Worm (Caenorhabditis elegans): Measurements from ENCODE around the gene cgt-1.
"Not testable (repeated sequence)": the region's sequence is repeated elsewhere in the genome, so short reads cannot be mapped to it uniquely, and the experiment has no call there.

The cgt-1 gene

DNA sequence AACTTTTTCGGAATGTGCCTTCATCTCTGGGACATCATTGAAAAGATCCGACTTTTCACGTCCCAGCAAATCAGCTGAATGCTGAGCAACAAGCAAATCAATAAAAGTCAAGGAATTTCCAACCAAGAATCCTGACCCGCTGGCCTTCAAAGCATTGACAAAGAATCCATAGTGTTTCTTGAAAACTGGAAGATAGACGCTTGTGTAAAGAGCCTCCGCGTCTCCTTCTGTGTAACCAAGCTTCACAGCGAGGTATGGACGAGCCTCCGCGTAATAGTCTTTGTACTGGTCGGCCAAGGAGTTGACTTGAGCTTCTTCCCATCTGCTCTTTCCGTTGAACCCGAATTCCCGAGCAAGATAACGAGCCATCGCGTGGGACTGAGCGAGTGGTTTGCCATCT lies 26.7 kb upstream of the cgt-1 start:
- no peak for TF ChIP-seq nhr-12 (tag; optimal IDR thresholded peaks at IDR 0.05)
- TF ChIP-seq mls-2 (tag; optimal IDR thresholded peaks at IDR 0.05): no peak
- TF ChIP-seq M03D4.4 (tag; optimal IDR thresholded peaks at IDR 0.05): no peak
- TF ChIP-seq pha-4 (tag; optimal IDR thresholded peaks at IDR 0.05): no peak
- no peak for TF ChIP-seq ceh-43 (GFP tag; optimal IDR thresholded peaks at IDR 0.05)
- TF ChIP-seq mep-1 (tag; optimal IDR thresholded peaks at IDR 0.05): no peak
- no peak for TF ChIP-seq ceh-39 (tag; optimal IDR thresholded peaks at IDR 0.05)
- TF ChIP-seq bed-3 (GFP tag; optimal IDR thresholded peaks at IDR 0.05): no peak
- no peak for TF ChIP-seq ceh-83 (GFP tag; optimal IDR thresholded peaks at IDR 0.05)
- no peak for TF ChIP-seq lin-32 (GFP tag; optimal IDR thresholded peaks at IDR 0.05)
- TF ChIP-seq cnd-1 (tag; optimal IDR thresholded peaks at IDR 0.05): no peak
- TF ChIP-seq lsy-2 (tag; optimal IDR thresholded peaks at IDR 0.05): no peak

DNA sequence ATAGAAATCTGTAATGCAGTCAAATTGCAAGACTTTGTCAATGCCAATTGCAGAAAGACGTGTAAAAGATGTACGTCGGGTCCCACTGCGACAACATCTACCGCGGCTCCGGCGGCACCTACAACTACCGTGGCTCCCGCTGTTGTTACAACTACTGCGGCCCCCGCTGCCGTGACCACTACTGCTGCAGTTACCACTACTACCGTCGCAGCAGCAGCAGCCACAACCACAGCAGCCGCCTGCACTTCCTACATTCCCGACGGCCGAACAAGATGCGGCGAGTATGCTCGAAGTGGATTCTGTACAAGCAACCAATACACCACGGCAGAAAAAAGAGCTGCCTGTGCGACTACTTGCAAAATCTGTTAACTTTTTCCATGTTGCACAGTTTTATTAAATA lies 26.1 kb upstream of the cgt-1 start:
- TF ChIP-seq drap-1 (GFP tag; optimal IDR thresholded peaks at IDR 0.05) (peak; percentile 32), sem-2 (GFP tag; optimal IDR thresholded peaks at IDR 0.05) (no peak), cnd-1 (tag; optimal IDR thresholded peaks at IDR 0.05) (no peak)

DNA sequence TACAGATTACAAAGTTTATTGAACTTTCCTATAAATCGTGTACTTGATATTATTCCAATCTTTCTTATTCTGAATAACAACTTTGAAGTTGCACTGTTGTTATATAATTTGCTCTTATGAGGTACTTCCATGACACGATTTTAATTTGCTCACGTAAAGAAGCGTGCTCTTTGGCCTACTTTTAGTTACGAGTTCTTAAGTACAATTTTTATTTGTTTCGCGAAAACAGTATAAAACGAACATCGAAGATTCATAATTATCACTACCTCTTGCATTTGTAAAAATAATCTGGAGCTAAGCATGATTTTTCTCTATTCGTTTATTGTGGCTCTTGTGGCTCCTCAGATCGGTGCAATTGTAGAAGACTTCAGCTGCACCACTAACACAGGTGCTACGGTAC lies 25.1 kb upstream of the cgt-1 start, which contains the start of gene F35E8.7:
Gene F35E8.7, plus strand, starts transcription at position 301 of the 400 bp plus-strand sequence.
- TF ChIP-seq elt-1 (tag; optimal IDR thresholded peaks at IDR 0.05; ENCODE audit: borderline replicate concordance, insufficient read depth): no peak
- TF ChIP-seq hlh-1 (tag; optimal IDR thresholded peaks at IDR 0.05): no peak
- TF ChIP-seq nhr-28 (tag; optimal IDR thresholded peaks at IDR 0.05): no peak
- no peak for TF ChIP-seq lin-13 (tag; optimal IDR thresholded peaks at IDR 0.05)

DNA sequence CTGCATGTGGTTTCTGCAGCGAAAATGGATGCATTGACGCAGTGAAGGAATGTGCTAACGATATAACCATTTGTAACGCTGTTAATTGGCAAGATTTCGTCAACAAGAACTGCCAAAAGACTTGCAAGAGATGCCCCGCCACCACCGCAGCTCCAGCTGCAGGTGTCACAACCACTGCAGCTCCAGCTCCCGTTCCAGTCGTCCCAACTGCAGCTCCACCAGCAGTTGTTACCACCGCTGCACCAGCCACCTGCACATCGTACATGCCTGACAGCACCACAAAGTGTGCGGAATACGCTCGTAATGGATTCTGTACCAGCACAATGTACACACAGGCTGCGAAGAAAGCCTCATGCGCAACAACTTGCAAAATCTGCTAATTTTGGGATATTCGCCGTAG lies 24.0 kb upstream of the cgt-1 start:
- TF ChIP-seq sptf-1 (tag; optimal IDR thresholded peaks at IDR 0.05) (no peak), elt-3 (tag; optimal IDR thresholded peaks at IDR 0.05) (no peak), cnd-1 (tag; optimal IDR thresholded peaks at IDR 0.05) (no peak), elt-1 (tag; optimal IDR thresholded peaks at IDR 0.05; ENCODE audit: borderline replicate concordance, insufficient read depth) (no peak), tbx-8 (GFP tag; optimal IDR thresholded peaks at IDR 0.05) (no peak), ceh-43 (GFP tag; optimal IDR thresholded peaks at IDR 0.05) (no peak), zip-8 (tag; optimal IDR thresholded peaks at IDR 0.05) (no peak), nhr-76 (tag; optimal IDR thresholded peaks at IDR 0.05) (no peak), hlh-1 (tag; optimal IDR thresholded peaks at IDR 0.05) (no peak)

DNA sequence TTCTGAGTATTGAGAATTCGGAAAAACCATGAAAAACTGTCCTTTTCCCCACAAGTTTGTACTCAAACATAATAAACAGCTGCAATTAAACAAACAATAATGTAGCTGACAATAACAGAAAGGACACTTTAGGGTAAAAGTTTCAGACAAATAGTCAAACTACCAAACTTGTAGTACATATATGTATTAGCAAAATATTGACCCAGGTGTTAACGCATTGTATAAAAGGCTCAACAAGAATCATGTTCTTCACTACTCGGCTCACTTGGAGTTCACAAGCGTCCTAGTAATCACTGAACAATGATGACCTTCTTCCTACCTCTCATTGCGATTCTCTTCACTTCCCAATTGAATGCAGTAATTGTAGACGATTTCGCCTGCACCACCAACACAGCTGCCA lies 23.2 kb upstream of the cgt-1 start, which contains the start of gene F35E8.6:
Gene F35E8.6, plus strand, starts transcription at position 301 of the 400 bp plus-strand sequence.
- no peak for TF ChIP-seq unc-120 (tag; optimal IDR thresholded peaks at IDR 0.05; ENCODE audit: poor library complexity, severe bottlenecking)
- TF ChIP-seq nhr-76 (tag; optimal IDR thresholded peaks at IDR 0.05): no peak
- TF ChIP-seq ceh-39 (tag; optimal IDR thresholded peaks at IDR 0.05): no peak
- TF ChIP-seq lsy-2 (tag; optimal IDR thresholded peaks at IDR 0.05): no peak
- TF ChIP-seq nhr-12 (tag; optimal IDR thresholded peaks at IDR 0.05): no peak
- TF ChIP-seq sptf-1 (tag; optimal IDR thresholded peaks at IDR 0.05): no peak
- TF ChIP-seq flh-1 (GFP tag; optimal IDR thresholded peaks at IDR 0.05): no peak
- TF ChIP-seq zip-8 (tag; optimal IDR thresholded peaks at IDR 0.05): no peak
- no peak for TF ChIP-seq ham-2 (GFP tag; optimal IDR thresholded peaks at IDR 0.05)

DNA sequence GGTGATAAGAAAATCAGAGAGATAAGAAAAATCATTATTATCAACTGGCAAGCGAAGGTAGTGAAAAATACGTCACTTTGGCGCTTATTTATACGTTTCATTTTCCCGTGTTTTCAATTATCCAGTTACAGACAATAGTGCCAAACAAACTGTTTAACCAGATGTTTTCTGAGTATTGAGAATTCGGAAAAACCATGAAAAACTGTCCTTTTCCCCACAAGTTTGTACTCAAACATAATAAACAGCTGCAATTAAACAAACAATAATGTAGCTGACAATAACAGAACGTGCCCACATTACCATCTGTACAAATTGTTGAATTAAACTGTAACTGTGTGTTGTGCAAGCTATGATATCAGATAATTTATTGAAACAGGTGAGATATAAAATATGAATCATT lies 16.9 kb upstream of the cgt-1 start, which contains the start of the genes F35E8.1 and F35E8.2:
Gene F35E8.1, minus strand, starts transcription at position 101 of the 400 bp plus-strand sequence.
Gene F35E8.2, plus strand, starts transcription at position 132 of the 400 bp plus-strand sequence.
- TF ChIP-seq snpc-4, nhr-76, sptf-1 (tag; optimal IDR thresholded peaks at IDR 0.05): not testable (repeated sequence)

ce11 chrV:15900564-15900963 lies 11.9 kb upstream of the cgt-1 start:
- TF ChIP-seq hlh-1 (tag; optimal IDR thresholded peaks at IDR 0.05) (no peak), sem-2 (GFP tag; optimal IDR thresholded peaks at IDR 0.05) (no peak), mab-5 (tag; optimal IDR thresholded peaks at IDR 0.05) (no peak), M03D4.4 (tag; optimal IDR thresholded peaks at IDR 0.05) (no peak), snpc-4 (tag; optimal IDR thresholded peaks at IDR 0.05) (no peak), nhr-237 (tag; optimal IDR thresholded peaks at IDR 0.05) (no peak), unc-39 (tag; optimal IDR thresholded peaks at IDR 0.05) (no peak)
